Fruit fly (Drosophila melanogaster): ENCODE data around the gene Coq7.
A peak's percentile ranks its signal among the peaks of the same experiment; 100 is the strongest.

The Coq7 gene

dm6 chrX:6803880-6804484 is 33.0 kb downstream of the Coq7 start:
- TF ChIP-seq Mio (GFP tag; optimal IDR thresholded peaks at IDR 0.05) (no peak), OdsH (GFP tag; optimal IDR thresholded peaks at IDR 0.05) (no peak), sv (GFP tag; optimal IDR thresholded peaks at IDR 0.05) (no peak), usp (GFP tag; optimal IDR thresholded peaks at IDR 0.05) (no peak), CG9705 (GFP tag; optimal IDR thresholded peaks at IDR 0.05) (no peak), CrebA (GFP tag; optimal IDR thresholded peaks at IDR 0.05; ENCODE audit: borderline replicate concordance) (no peak)

dm6 chrX:6804485-6805295 is 33.7 kb downstream of the Coq7 start:
- TF ChIP-seq psq (GFP tag; optimal IDR thresholded peaks at IDR 0.05) (peak; percentile 91), br (GFP tag; optimal IDR thresholded peaks at IDR 0.05) (peak; percentile 96), Sp1 (GFP tag; optimal IDR thresholded peaks at IDR 0.05) (peak; percentile 90), usp (GFP tag; optimal IDR thresholded peaks at IDR 0.05) (no peak), Hr78 (GFP tag; optimal IDR thresholded peaks at IDR 0.05) (no peak), h (GFP tag; optimal IDR thresholded peaks at IDR 0.05) (peak; percentile 97), CrebA (GFP tag; optimal IDR thresholded peaks at IDR 0.05; ENCODE audit: borderline replicate concordance) (no peak), dl (GFP tag; optimal IDR thresholded peaks at IDR 0.05; ENCODE audit: insufficient read depth in 1 of 2, partially characterized antibody in 2 of 2) (peak in 1 of 2 experiments; percentile 62), HLH106 (tag; optimal IDR thresholded peaks at IDR 0.05) (peak; percentile 92), jim (GFP tag; optimal IDR thresholded peaks at IDR 0.05) (peak; percentile 31), tai (GFP tag; optimal IDR thresholded peaks at IDR 0.05) (no peak), foxo (GFP tag; optimal IDR thresholded peaks at IDR 0.05) (peak; percentile 78 to 96), Abd-B (GFP tag; optimal IDR thresholded peaks at IDR 0.05) (no peak), lola (GFP tag; optimal IDR thresholded peaks at IDR 0.05) (no peak), OdsH (GFP tag; optimal IDR thresholded peaks at IDR 0.05) (peak; percentile 96), ey (GFP tag; optimal IDR thresholded peaks at IDR 0.05) (peak; percentile 96), Vsx2 (GFP tag; optimal IDR thresholded peaks at IDR 0.05; ENCODE audit: partially characterized antibody) (no peak), brk (GFP tag; optimal IDR thresholded peaks at IDR 0.05) (peak; percentile 91), Dif (GFP tag; optimal IDR thresholded peaks at IDR 0.05; ENCODE audit: partially characterized antibody) (peak; percentile 70), Hr83 (GFP tag; optimal IDR thresholded peaks at IDR 0.05; ENCODE audit: poor library complexity, severe bottlenecking) (peak; percentile 45), Hnf4 (GFP tag; optimal IDR thresholded peaks at IDR 0.05) (peak; percentile 97), pan (optimal IDR thresholded peaks at IDR 0.05) (no peak), Jra (GFP tag; optimal IDR thresholded peaks at IDR 0.05) (peak; percentile 93), N (GFP tag; optimal IDR thresholded peaks at IDR 0.05) (no peak), Dfd (GFP tag; optimal IDR thresholded peaks at IDR 0.05) (no peak), sage (GFP tag; optimal IDR thresholded peaks at IDR 0.05) (peak; percentile 93), GATAd (GFP tag; optimal IDR thresholded peaks at IDR 0.05) (peak; percentile 18), Myc (optimal IDR thresholded peaks at IDR 0.05) (no peak), rgr (GFP tag; optimal IDR thresholded peaks at IDR 0.05) (peak; percentile 97), Rel (GFP tag; optimal IDR thresholded peaks at IDR 0.05) (peak; percentile 94), Rel (tag; optimal IDR thresholded peaks at IDR 0.05) (peak; percentile 53), CG9705 (GFP tag; optimal IDR thresholded peaks at IDR 0.05) (peak; percentile 47), dmrt93B (GFP tag; optimal IDR thresholded peaks at IDR 0.05) (peak; percentile 84), fru (GFP tag; optimal IDR thresholded peaks at IDR 0.05) (peak; percentile 95), woc (GFP tag; optimal IDR thresholded peaks at IDR 0.05) (peak; percentile 95), Mio (GFP tag; optimal IDR thresholded peaks at IDR 0.05) (peak; percentile 79), CG32264 (GFP tag; optimal IDR thresholded peaks at IDR 0.05) (peak; percentile 91), sv (GFP tag; optimal IDR thresholded peaks at IDR 0.05) (peak; percentile 64), dsf (GFP tag; optimal IDR thresholded peaks at IDR 0.05; ENCODE audit: borderline replicate concordance) (peak; percentile 78)
